Fruit fly (Drosophila melanogaster): ENCODE measurements around the gene CG31407.

Gene CG31407

DNA sequence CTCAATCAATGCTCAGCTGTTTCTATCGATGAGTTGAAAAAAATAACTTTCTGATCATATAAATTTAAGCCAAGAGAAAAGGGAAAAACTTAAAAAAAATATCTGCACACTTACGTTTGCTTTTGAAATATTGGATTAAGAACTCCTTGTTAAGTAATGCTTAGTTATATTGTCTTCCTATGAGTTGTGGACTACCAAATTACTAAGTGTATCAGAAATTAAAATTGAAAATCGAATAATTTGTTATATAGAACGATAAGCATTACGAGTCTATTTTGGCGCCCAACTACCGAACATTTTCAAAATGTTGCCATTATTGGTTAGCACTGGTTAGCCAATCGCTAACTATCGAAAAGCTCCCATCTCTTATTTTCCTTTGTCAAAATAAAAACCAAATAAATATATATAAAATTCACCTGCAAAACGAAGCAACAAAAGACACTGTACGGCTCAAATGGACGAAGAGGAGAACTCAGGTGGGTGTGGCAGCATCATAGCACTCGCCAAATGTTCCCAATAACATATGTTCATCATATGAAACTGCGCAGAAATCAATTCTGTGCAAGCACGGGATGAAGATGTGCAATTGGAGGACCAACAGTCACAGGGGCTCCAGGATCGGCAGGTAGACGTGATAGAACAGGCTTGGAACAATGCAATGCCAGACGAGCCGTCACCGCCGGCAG is 24.0 kb upstream of the CG31407 start, which contains the start of gene ohgt (continued):
- TF ChIP-seq CG4424 (GFP tag; optimal IDR thresholded peaks at IDR 0.05) (no peak), sr (GFP tag; IDR thresholded peaks at IDR 0.05) (no peak), CG2199 (GFP tag; IDR thresholded peaks at IDR 0.05) (no peak), Poxn (GFP tag; IDR thresholded peaks at IDR 0.05) (no peak), Taf1 (GFP tag; IDR thresholded peaks at IDR 0.05) (no peak), vnd (GFP tag; IDR thresholded peaks at IDR 0.05; ENCODE audit: partially characterized antibody) (no peak), tll (GFP tag; optimal IDR thresholded peaks at IDR 0.05) (no peak), az2 (GFP tag; optimal IDR thresholded peaks at IDR 0.05) (no peak), NfI (GFP tag; optimal IDR thresholded peaks at IDR 0.05) (no peak), CG17612 (GFP tag; IDR thresholded peaks at IDR 0.05) (no peak), CG2875 (GFP tag; optimal IDR thresholded peaks at IDR 0.05) (no peak), dpn (GFP tag; optimal IDR thresholded peaks at IDR 0.05) (no peak), B-H1 (GFP tag; IDR thresholded peaks at IDR 0.05) (no peak), Ada2b (GFP tag; IDR thresholded peaks at IDR 0.05) (no peak), lilli (GFP tag; optimal IDR thresholded peaks at IDR 0.05) (peak; percentile 38), ara (GFP tag; IDR thresholded peaks at IDR 0.05) (no peak), CG15514 (GFP tag; optimal IDR thresholded peaks at IDR 0.05) (peak; percentile 54), CHES-1-like (GFP tag; optimal IDR thresholded peaks at IDR 0.05) (peak; percentile 5), Vsx1 (GFP tag; optimal IDR thresholded peaks at IDR 0.05) (peak; percentile 38), cad (GFP tag; optimal IDR thresholded peaks at IDR 0.05) (no peak), eve (GFP tag; optimal IDR thresholded peaks at IDR 0.05) (no peak), NC2β (GFP tag; optimal IDR thresholded peaks at IDR 0.05) (no peak), gce (GFP tag; IDR thresholded peaks at IDR 0.05) (no peak), Lim3 (GFP tag; IDR thresholded peaks at IDR 0.05) (no peak), z (GFP tag; IDR thresholded peaks at IDR 0.05) (no peak), NK7.1 (GFP tag; optimal IDR thresholded peaks at IDR 0.05) (no peak), unc-4 (GFP tag; IDR thresholded peaks at IDR 0.05; ENCODE audit: partially characterized antibody) (peak; percentile 44; the same call in 1 of the 2 replicates), nerfin-2 (GFP tag; IDR thresholded peaks at IDR 0.05; ENCODE audit: partially characterized antibody) (peak; percentile 44; the same call in 1 of the 2 replicates), CG8765 (GFP tag; IDR thresholded peaks at IDR 0.05) (no peak), scrt (GFP tag; optimal IDR thresholded peaks at IDR 0.05) (no peak), CG9876 (GFP tag; optimal IDR thresholded peaks at IDR 0.05) (no peak), org-1 (GFP tag; optimal IDR thresholded peaks at IDR 0.05) (no peak), ham (GFP tag; IDR thresholded peaks at IDR 0.05) (no peak), CG17829 (tag; optimal IDR thresholded peaks at IDR 0.05) (peak; percentile 5), CG15269 (tag; optimal IDR thresholded peaks at IDR 0.05) (peak; percentile 23), nom (GFP tag; optimal IDR thresholded peaks at IDR 0.05) (no peak), CG5245 (GFP tag; optimal IDR thresholded peaks at IDR 0.05) (no peak), CoRest (tag; optimal IDR thresholded peaks at IDR 0.05) (peak; percentile 47), Dref (GFP tag; IDR thresholded peaks at IDR 0.05) (peak; percentile 70), Hmx (GFP tag; optimal IDR thresholded peaks at IDR 0.05) (no peak), CG31365 (tag; optimal IDR thresholded peaks at IDR 0.05) (no peak), CG13894 (tag; optimal IDR thresholded peaks at IDR 0.05) (no peak), D19B (GFP tag; optimal IDR thresholded peaks at IDR 0.05) (no peak), CG13424 (tag; optimal IDR thresholded peaks at IDR 0.05) (peak; percentile 35), Ets97D (GFP tag; optimal IDR thresholded peaks at IDR 0.05) (peak; percentile 32), CG15601 (tag; optimal IDR thresholded peaks at IDR 0.05) (no peak), shn (GFP tag; optimal IDR thresholded peaks at IDR 0.05) (no peak), CG11247 (GFP tag; IDR thresholded peaks at IDR 0.05) (no peak), CG13775 (GFP tag; optimal IDR thresholded peaks at IDR 0.05) (no peak), tap (tag; optimal IDR thresholded peaks at IDR 0.05) (no peak)

Measured in whole organism, embryonic.